Fruit fly (Drosophila melanogaster) whole organism, embryonic: ENCODE data around the gene amon.

Source experiments
- Atf-2 ChIP-seq: fragments of 200-800 bp; sonication (Bioruptor generic); optimal IDR thresholded peaks from 2 replicates; lab custom pipeline; 2016; ENCODE audit warnings: missing biosample characterization, missing genetic modification characterization
- BEAF-32 ChIP-seq: fragments of 200-800 bp; sonication (Bioruptor generic); optimal IDR thresholded peaks from 3 replicates; lab custom pipeline; 2017; ENCODE audit warnings: missing biosample characterization, missing genetic modification characterization, mild to moderate bottlenecking, moderate library complexity, missing genetic modification reagents
- CG10366 ChIP-seq: fragments of 200-800 bp; sonication (Bioruptor generic); IDR thresholded peaks from 2 replicates; pipeline ENCODE4 v1.3.6; 2022; ENCODE audit warnings: missing biosample characterization, missing genetic modification characterization
- CG10431 ChIP-seq: fragments of 200-800 bp; sonication (Bioruptor generic); optimal IDR thresholded peaks from 3 replicates; lab custom pipeline; 2018; ENCODE audit warnings: missing biosample characterization, mild to moderate bottlenecking, missing genetic modification characterization
- CG10979 ChIP-seq: fragments of 200-800 bp; sonication (Bioruptor generic); optimal IDR thresholded peaks from 2 replicates; lab custom pipeline; 2018; ENCODE audit warnings: missing biosample characterization, mild to moderate bottlenecking, missing genetic modification characterization, moderate library complexity
- CG11456 ChIP-seq: fragments of 200-800 bp; sonication (Bioruptor generic); IDR thresholded peaks from 3 replicates; pipeline ENCODE4 v1.3.6; 2022; ENCODE audit warnings: missing biosample characterization, missing genetic modification characterization
- CG14667 ChIP-seq: fragments of 200-800 bp; sonication (Bioruptor generic); IDR thresholded peaks from 2 replicates; pipeline ENCODE4 v1.3.6; 2022; ENCODE audit warnings: missing biosample characterization, missing genetic modification characterization
- CG15073 ChIP-seq: fragments of 200-800 bp; sonication (Bioruptor generic); optimal IDR thresholded peaks from 2 replicates; lab custom pipeline; 2016; ENCODE audit warnings: missing biosample characterization, missing genetic modification characterization
- CG17328 ChIP-seq: fragments of 200-800 bp; sonication (Bioruptor generic); IDR thresholded peaks from 2 replicates; pipeline ENCODE4 v1.3.6; 2022; ENCODE audit warnings: missing biosample characterization, missing genetic modification characterization
- CG18764 ChIP-seq: fragments of 200-800 bp; sonication (Bioruptor generic); optimal IDR thresholded peaks from 3 replicates; lab custom pipeline; 2016; ENCODE audit warnings: missing biosample characterization, missing genetic modification characterization
- CG31224 ChIP-seq: fragments of 200-800 bp; sonication (Bioruptor generic); IDR thresholded peaks from 2 replicates; pipeline ENCODE4 v1.3.6; 2022; ENCODE audit warnings: missing biosample characterization, missing genetic modification characterization
- CG4328 ChIP-seq: fragments of 200-800 bp; sonication (Bioruptor generic); optimal IDR thresholded peaks from 3 replicates; lab custom pipeline; 2017; ENCODE audit warnings: missing biosample characterization, missing genetic modification reagents, missing genetic modification characterization
- CG5180 ChIP-seq: fragments of 200-800 bp; sonication (Bioruptor generic); optimal IDR thresholded peaks from 3 replicates; lab custom pipeline; 2017; ENCODE audit warnings: missing biosample characterization, missing genetic modification characterization, mild to moderate bottlenecking, moderate library complexity, missing genetic modification reagents
- CG6272 ChIP-seq: fragments of 200-800 bp; sonication (Bioruptor generic); IDR thresholded peaks from 2 replicates; pipeline ENCODE4 v1.3.6; 2022; ENCODE audit warnings: missing biosample characterization, missing genetic modification characterization
- CG6683 ChIP-seq: fragments of 200-800 bp; sonication (Bioruptor generic); optimal IDR thresholded peaks from 2 replicates; lab custom pipeline; 2017; ENCODE audit warnings: missing biosample characterization, mild to moderate bottlenecking, missing genetic modification characterization, missing genetic modification reagents
- CG7745 ChIP-seq: fragments of 200-800 bp; sonication (Bioruptor generic); optimal IDR thresholded peaks from 2 replicates; lab custom pipeline; 2018; ENCODE audit warnings: missing biosample characterization, mild to moderate bottlenecking, missing genetic modification characterization, moderate library complexity
- CG7839 ChIP-seq: fragments of 200-800 bp; sonication (Bioruptor generic); optimal IDR thresholded peaks from 3 replicates; lab custom pipeline; 2018; ENCODE audit warnings: missing biosample characterization, mild to moderate bottlenecking, missing genetic modification characterization, moderate library complexity
- CG8290 ChIP-seq, 3 experiments: fragments of 200-800 bp; sonication (Bioruptor generic); optimal IDR thresholded peaks; 2 replicates each; lab custom pipeline; 2016 to 2019; ENCODE audit warnings: missing biosample characterization in 3 of 3, missing genetic modification characterization in 3 of 3, mild to moderate bottlenecking in 2 of 3, moderate library complexity in 1 of 3
- CG9437 ChIP-seq: fragments of 200-800 bp; sonication (Bioruptor generic); optimal IDR thresholded peaks from 2 replicates; lab custom pipeline; 2018; ENCODE audit warnings: missing biosample characterization, mild to moderate bottlenecking, missing genetic modification characterization
- CG9932 ChIP-seq: fragments of 200-800 bp; sonication (Bioruptor generic); IDR thresholded peaks from 2 replicates; pipeline ENCODE4 v1.3.6; 2022; ENCODE audit warnings: missing biosample characterization, missing genetic modification characterization
- Dbx ChIP-seq: fragments of 200-800 bp; sonication (Bioruptor generic); IDR thresholded peaks from 3 replicates; pipeline ENCODE4 v1.3.6; 2022; ENCODE audit warnings: missing biosample characterization, missing genetic modification characterization
- Dref ChIP-seq: fragments of 200-800 bp; sonication (Bioruptor generic); IDR thresholded peaks from 2 replicates; pipeline ENCODE4 v1.3.6; 2022; ENCODE audit warnings: missing biosample characterization, missing genetic modification characterization
- Eip74EF ChIP-seq, 2 experiments: fragments of 200-800 bp in 1 of 2; fragments of >200 bp in 1 of 2; sonication (Bioruptor generic) in 1 of 2; optimal IDR thresholded peaks; 2 replicates each; lab custom pipeline; 2017 to 2019; ENCODE audit warnings: missing biosample characterization in 2 of 2, missing genetic modification characterization in 2 of 2, mild to moderate bottlenecking in 1 of 2, moderate library complexity in 1 of 2
- MESR4 ChIP-seq: fragments of 200-800 bp; sonication (Bioruptor generic); optimal IDR thresholded peaks from 2 replicates; lab custom pipeline; 2018; ENCODE audit warnings: missing biosample characterization, mild to moderate bottlenecking, missing genetic modification characterization, moderate library complexity
- Myb ChIP-seq: fragments of 200-800 bp; sonication (Bioruptor generic); optimal IDR thresholded peaks from 2 replicates; lab custom pipeline; 2016; ENCODE audit warnings: missing biosample characterization, missing genetic modification characterization
- NfI ChIP-seq: fragments of 200-800 bp; sonication (Bioruptor generic); optimal IDR thresholded peaks from 3 replicates; lab custom pipeline; 2018; ENCODE audit warnings: missing biosample characterization, mild to moderate bottlenecking, missing genetic modification characterization, moderate library complexity
- Oaz ChIP-seq: fragments of 200-800 bp; sonication (Bioruptor generic); IDR thresholded peaks from 2 replicates; pipeline ENCODE4 v1.3.6; 2022; ENCODE audit warnings: missing biosample characterization, missing genetic modification characterization
- Opbp ChIP-seq: fragments of 200-800 bp; sonication (Bioruptor generic); IDR thresholded peaks from 3 replicates; pipeline ENCODE4 v1.3.6; 2022; ENCODE audit warnings: missing biosample characterization, missing genetic modification characterization; ENCODE audit not compliant: partially characterized antibody
- Spps ChIP-seq: fragments of 200-800 bp; sonication (Bioruptor generic); optimal IDR thresholded peaks from 2 replicates; lab custom pipeline; 2018; ENCODE audit warnings: missing biosample characterization, mild to moderate bottlenecking, missing genetic modification characterization
- Ssrp ChIP-seq: fragments of 200-800 bp; sonication (Bioruptor generic); optimal IDR thresholded peaks from 2 replicates; lab custom pipeline; 2018; ENCODE audit warnings: missing biosample characterization, mild to moderate bottlenecking, missing genetic modification characterization, moderate library complexity
- Taf1 ChIP-seq: fragments of 200-800 bp; sonication (Bioruptor generic); IDR thresholded peaks from 2 replicates; pipeline ENCODE4 v1.3.6; 2022; ENCODE audit warnings: missing biosample characterization, missing genetic modification characterization
- abd-A ChIP-seq: fragments of 200-800 bp; sonication (Bioruptor generic); optimal IDR thresholded peaks from 3 replicates; lab custom pipeline; 2019; ENCODE audit warnings: missing biosample characterization, mild to moderate bottlenecking, missing genetic modification characterization, moderate library complexity
- amos ChIP-seq: fragments of 200-800 bp; sonication (Bioruptor generic); IDR thresholded peaks from 2 replicates; pipeline ENCODE4 v1.3.6; 2022; ENCODE audit warnings: missing biosample characterization, missing genetic modification characterization; ENCODE audit not compliant: partially characterized antibody
- btn ChIP-seq: fragments of 200-800 bp; sonication (Bioruptor generic); optimal IDR thresholded peaks from 2 replicates; lab custom pipeline; 2016; ENCODE audit warnings: missing biosample characterization, missing genetic modification characterization
- dimm ChIP-seq: fragments of 200-800 bp; sonication (Bioruptor generic); IDR thresholded peaks from 2 replicates; pipeline ENCODE4 v1.3.6; 2022; ENCODE audit warnings: missing biosample characterization, missing genetic modification characterization
- ewg ChIP-seq: fragments of 200-800 bp; sonication (Bioruptor generic); optimal IDR thresholded peaks from 3 replicates; lab custom pipeline; 2017; ENCODE audit warnings: mild to moderate bottlenecking, missing biosample characterization, missing genetic modification reagents, missing genetic modification characterization
- eyg ChIP-seq: fragments of 200-800 bp; sonication (Bioruptor generic); optimal IDR thresholded peaks from 3 replicates; lab custom pipeline; 2016; ENCODE audit warnings: missing biosample characterization, missing genetic modification characterization
- fd102C ChIP-seq: fragments of 200-800 bp; sonication (Bioruptor generic); optimal IDR thresholded peaks from 2 replicates; lab custom pipeline; 2018; ENCODE audit warnings: missing biosample characterization, mild to moderate bottlenecking, missing genetic modification characterization, moderate library complexity
- fd96Cb ChIP-seq: fragments of 200-800 bp; sonication (Bioruptor generic); optimal IDR thresholded peaks from 2 replicates; lab custom pipeline; 2018; ENCODE audit warnings: missing biosample characterization, mild to moderate bottlenecking, missing genetic modification characterization, moderate library complexity
- gcm2 ChIP-seq: fragments of 200-800 bp; sonication (Bioruptor generic); optimal IDR thresholded peaks from 2 replicates; lab custom pipeline; 2016; ENCODE audit warnings: missing biosample characterization, missing genetic modification characterization
- hb ChIP-seq: fragments of 200-800 bp; sonication (Bioruptor generic); IDR thresholded peaks from 3 replicates; pipeline ENCODE4 v1.3.6; 2022; ENCODE audit warnings: missing biosample characterization, missing genetic modification characterization; ENCODE audit not compliant: partially characterized antibody
- odd ChIP-seq: fragments of 200-800 bp; sonication (Bioruptor generic); optimal IDR thresholded peaks from 2 replicates; lab custom pipeline; 2017; ENCODE audit warnings: missing biosample characterization, mild to moderate bottlenecking, missing genetic modification characterization
- pb ChIP-seq: fragments of 200-800 bp; sonication (Bioruptor generic); optimal IDR thresholded peaks from 3 replicates; lab custom pipeline; 2016; ENCODE audit warnings: missing biosample characterization, missing genetic modification characterization
- pita ChIP-seq: fragments of 200-800 bp; sonication (Bioruptor generic); optimal IDR thresholded peaks from 2 replicates; lab custom pipeline; 2017; ENCODE audit warnings: missing biosample characterization, mild to moderate bottlenecking, missing genetic modification characterization
- psq ChIP-seq: fragments of 200-800 bp; sonication (Bioruptor generic); optimal IDR thresholded peaks from 2 replicates; lab custom pipeline; 2017; ENCODE audit warnings: missing biosample characterization, missing genetic modification characterization
- pum ChIP-seq: fragments of 200-800 bp; sonication (Bioruptor generic); optimal IDR thresholded peaks from 2 replicates; lab custom pipeline; 2016; ENCODE audit warnings: missing biosample characterization, missing genetic modification characterization
- pzg ChIP-seq: fragments of 200-800 bp; sonication (Bioruptor generic); optimal IDR thresholded peaks from 3 replicates; lab custom pipeline; 2018; ENCODE audit warnings: missing biosample characterization, mild to moderate bottlenecking, missing genetic modification characterization, moderate library complexity
- sqz ChIP-seq: fragments of 200-800 bp; sonication (Bioruptor generic); optimal IDR thresholded peaks from 3 replicates; lab custom pipeline; 2018; ENCODE audit warnings: missing biosample characterization, mild to moderate bottlenecking, missing genetic modification characterization
- zf30C ChIP-seq: fragments of 200-800 bp; sonication (Bioruptor generic); optimal IDR thresholded peaks from 3 replicates; lab custom pipeline; 2018; ENCODE audit warnings: missing biosample characterization, mild to moderate bottlenecking, missing genetic modification characterization

The amon gene

DNA sequence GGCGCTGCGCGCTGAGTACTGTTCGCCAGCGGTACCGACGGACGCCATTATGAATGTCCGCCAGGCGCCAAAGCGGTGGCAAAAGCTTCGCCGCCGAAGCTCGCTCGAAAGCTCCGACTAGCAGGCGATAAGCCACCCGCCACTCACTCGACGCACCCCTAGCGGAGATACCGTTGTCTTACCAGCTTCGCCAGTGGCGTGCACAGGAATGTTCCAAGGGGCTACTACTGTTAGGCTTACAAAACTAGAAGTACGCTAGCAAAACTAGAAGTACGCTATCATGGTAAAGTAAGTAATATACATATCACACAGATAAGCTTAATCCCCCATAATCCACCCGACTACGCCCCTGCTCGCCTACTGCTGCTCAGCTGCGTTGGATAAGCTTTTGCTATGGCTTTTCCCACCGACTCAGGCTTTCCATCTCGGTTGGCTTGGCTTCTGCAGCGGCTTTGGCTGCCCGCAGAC, at the start of gene amon (continued):
- TF ChIP-seq CG11456 (GFP tag; lab: Robert Waterston, UW): peak; percentile 99
- peak; percentile 96 for TF ChIP-seq CG4328 (GFP tag; lab: Kevin White, UChicago)
- peak; percentile 95 for TF ChIP-seq CG18764 (GFP tag; lab: Kevin White, UChicago)
- TF ChIP-seq Ssrp (tag; lab: Kevin White, UChicago): peak; percentile 92
- peak; percentile 95 for TF ChIP-seq btn (GFP tag; lab: Kevin White, UChicago)
- TF ChIP-seq CG9932: peak; percentile 99
- peak; percentile 55 for TF ChIP-seq Dref (GFP tag; lab: Robert Waterston, UW)
- TF ChIP-seq MESR4 (GFP tag; lab: Kevin White, UChicago): peak; percentile 78
- TF ChIP-seq CG15073 (GFP tag; lab: Kevin White, UChicago): peak; percentile 80
- TF ChIP-seq Atf-2 (GFP tag; lab: Kevin White, UChicago): peak; percentile 96
- peak; percentile 98 for TF ChIP-seq CG6272 (GFP tag; lab: Robert Waterston, UW)
- TF ChIP-seq Spps: peak; percentile 65
- peak; percentile 90 for TF ChIP-seq abd-A (tag; lab: Kevin White, UChicago)
- peak; percentile 36 for TF ChIP-seq BEAF-32 (GFP tag; lab: Kevin White, UChicago)
- peak in 1 of 2 experiments; percentile 95 for TF ChIP-seq Eip74EF (GFP tag; optimal IDR thresholded peaks at IDR 0.05; lab: Kevin White, UChicago)
- TF ChIP-seq fd96Cb (tag; lab: Kevin White, UChicago): peak; percentile 96
- peak; percentile 16 for TF ChIP-seq fd102C (GFP tag; lab: Kevin White, UChicago)
- peak; percentile 91 for TF ChIP-seq psq (GFP tag; lab: Kevin White, UChicago)
- TF ChIP-seq CG10431 (GFP tag; lab: Kevin White, UChicago): peak; percentile 76
- peak; percentile 100 for TF ChIP-seq Dbx (GFP tag; lab: Robert Waterston, UW)
- peak; percentile 96 for TF ChIP-seq CG17328
- TF ChIP-seq odd: peak; percentile 96
- peak; percentile 99 for TF ChIP-seq eyg (GFP tag; lab: Kevin White, UChicago)
- peak; percentile 65 for TF ChIP-seq pzg
- TF ChIP-seq dimm: peak; percentile 94
- TF ChIP-seq CG14667 (GFP tag; lab: Robert Waterston, UW): peak; percentile 98
- TF ChIP-seq pita (GFP tag; lab: Kevin White, UChicago): no peak
- peak; percentile 99 for TF ChIP-seq NfI (GFP tag; lab: Kevin White, UChicago)
- peak; percentile 94 for TF ChIP-seq Myb (GFP tag; lab: Kevin White, UChicago)
- peak; percentile 97 for TF ChIP-seq CG31224 (GFP tag; lab: Robert Waterston, UW)
- no peak for TF ChIP-seq sqz
- peak; percentile 98 for TF ChIP-seq Taf1 (GFP tag; lab: Robert Waterston, UW)
- peak; percentile 98 for TF ChIP-seq pum
- TF ChIP-seq CG9437 (GFP tag; lab: Kevin White, UChicago): peak; percentile 88
- peak; percentile 98 for TF ChIP-seq pb (GFP tag; lab: Kevin White, UChicago)
- no peak for TF ChIP-seq hb (GFP tag; lab: Robert Waterston, UW)
- TF ChIP-seq CG5180 (GFP tag; lab: Kevin White, UChicago): peak; percentile 92
- TF ChIP-seq gcm2 (GFP tag; lab: Kevin White, UChicago): peak; percentile 96
- TF ChIP-seq ewg: peak; percentile 94
- peak; percentile 98 for TF ChIP-seq Oaz (GFP tag; lab: Robert Waterston, UW)
- TF ChIP-seq CG6683 (GFP tag; lab: Kevin White, UChicago): peak; percentile 99
- 0 out of 2 replicates have a peak, but pooled peaks have one; percentile 18 for TF ChIP-seq amos (GFP tag; lab: Robert Waterston, UW)
- no peak for TF ChIP-seq CG8290 (GFP tag; optimal IDR thresholded peaks at IDR 0.05; lab: Kevin White, UChicago)
- TF ChIP-seq CG8290 (tag; optimal IDR thresholded peaks at IDR 0.05; lab: Kevin White, UChicago): peak in 1 of 2 experiments; percentile 100
- no peak for TF ChIP-seq CG7745 (tag; lab: Kevin White, UChicago)
- peak; percentile 33 for TF ChIP-seq zf30C
- no peak for TF ChIP-seq Opbp
- peak; percentile 99 for TF ChIP-seq CG10366 (GFP tag; lab: Robert Waterston, UW)
- TF ChIP-seq CG7839 (tag; lab: Kevin White, UChicago): peak; percentile 99
- peak; percentile 89 for TF ChIP-seq CG10979
